Fruit fly (Drosophila melanogaster): ENCODE measurements around the gene CG14260.

Gene CG14260

dm6 chr3R:27253136-27253920 lies 11.9 kb upstream of the CG14260 start, which contains the start of gene pll (continued):
- TF ChIP-seq Asciz (GFP tag; optimal IDR thresholded peaks at IDR 0.05): peak; percentile 50
- TF ChIP-seq fd96Cb (tag; optimal IDR thresholded peaks at IDR 0.05): peak; percentile 75
- peak; percentile 76 for TF ChIP-seq Taf1 (GFP tag; IDR thresholded peaks at IDR 0.05)
- TF ChIP-seq cas (GFP tag; IDR thresholded peaks at IDR 0.05): peak; percentile 71
- peak; percentile 35 for TF ChIP-seq CG12236 (GFP tag; optimal IDR thresholded peaks at IDR 0.05)
- peak; percentile 81 for TF ChIP-seq bab2 (GFP tag; optimal IDR thresholded peaks at IDR 0.05)
- peak; percentile 61 for TF ChIP-seq CG16863 (GFP tag; optimal IDR thresholded peaks at IDR 0.05)
- TF ChIP-seq Awh (GFP tag; IDR thresholded peaks at IDR 0.05): peak; percentile 84
- peak; percentile 95 for TF ChIP-seq ase (GFP tag; IDR thresholded peaks at IDR 0.05)
- TF ChIP-seq lbe (GFP tag; optimal IDR thresholded peaks at IDR 0.05): no peak
- no peak for TF ChIP-seq D19A (tag; optimal IDR thresholded peaks at IDR 0.05)
- TF ChIP-seq CG5245 (GFP tag; optimal IDR thresholded peaks at IDR 0.05): peak; percentile 62
- peak; percentile 92 for TF ChIP-seq CG2120 (GFP tag; optimal IDR thresholded peaks at IDR 0.05)
- TF ChIP-seq CG11085 (GFP tag; IDR thresholded peaks at IDR 0.05): peak; percentile 77; the same call in 1 of the 2 replicates
- TF ChIP-seq crol (GFP tag; IDR thresholded peaks at IDR 0.05): no peak
- peak; percentile 91 for TF ChIP-seq Sin3A (optimal IDR thresholded peaks at IDR 0.05)
- peak; percentile 70 for TF ChIP-seq Ssrp (tag; optimal IDR thresholded peaks at IDR 0.05)
- peak; percentile 71 for TF ChIP-seq CG10147 (GFP tag; optimal IDR thresholded peaks at IDR 0.05)
- TF ChIP-seq Spps (tag; optimal IDR thresholded peaks at IDR 0.05): peak; percentile 57
- no peak for TF ChIP-seq mld (GFP tag; IDR thresholded peaks at IDR 0.05; ENCODE audit: partially characterized antibody)
- peak; percentile 99 for TF ChIP-seq scrt (GFP tag; optimal IDR thresholded peaks at IDR 0.05)
- peak; percentile 85 for TF ChIP-seq HmgZ (tag; optimal IDR thresholded peaks at IDR 0.05)
- TF ChIP-seq chn (GFP tag; optimal IDR thresholded peaks at IDR 0.05): peak; percentile 63
- TF ChIP-seq HmgD (GFP tag; optimal IDR thresholded peaks at IDR 0.05): peak; percentile 63
- TF ChIP-seq seq (GFP tag; IDR thresholded peaks at IDR 0.05): peak; percentile 69; the same call in 1 of the 2 replicates
- TF ChIP-seq sim (GFP tag; IDR thresholded peaks at IDR 0.05): no peak
- TF ChIP-seq CG12219 (GFP tag; optimal IDR thresholded peaks at IDR 0.05): peak; percentile 21
- no peak for TF ChIP-seq Usf (GFP tag; optimal IDR thresholded peaks at IDR 0.05)
- TF ChIP-seq ap (GFP tag; IDR thresholded peaks at IDR 0.05): peak; percentile 58
- TF ChIP-seq onecut (GFP tag; IDR thresholded peaks at IDR 0.05): peak; percentile 68
- TF ChIP-seq CG4820 (GFP tag; optimal IDR thresholded peaks at IDR 0.05): peak; percentile 68
- peak; percentile 93 for TF ChIP-seq vvl (GFP tag; IDR thresholded peaks at IDR 0.05)
- TF ChIP-seq CG1832 (GFP tag; optimal IDR thresholded peaks at IDR 0.05): no peak
- TF ChIP-seq CG17612 (GFP tag; IDR thresholded peaks at IDR 0.05): 0 out of 2 replicates have a peak, but pooled peaks have one; percentile 26
- peak; percentile 40 for TF ChIP-seq ftz-f1 (GFP tag; optimal IDR thresholded peaks at IDR 0.05)
- peak; percentile 67 for TF ChIP-seq vfl (GFP tag; optimal IDR thresholded peaks at IDR 0.05)
- TF ChIP-seq chif (GFP tag; optimal IDR thresholded peaks at IDR 0.05): peak; percentile 69 to 74
- peak; percentile 56 for TF ChIP-seq sug (tag; optimal IDR thresholded peaks at IDR 0.05)
- TF ChIP-seq CG43689 (GFP tag; IDR thresholded peaks at IDR 0.05): peak; percentile 60; the same call in 1 of the 2 replicates
- TF ChIP-seq gt (GFP tag; IDR thresholded peaks at IDR 0.05): no peak
- peak; percentile 84 for TF ChIP-seq CoRest (tag; optimal IDR thresholded peaks at IDR 0.05)
- peak; percentile 10 for TF ChIP-seq Mes4 (GFP tag; optimal IDR thresholded peaks at IDR 0.05)
- TF ChIP-seq CG4360 (GFP tag; IDR thresholded peaks at IDR 0.05): no peak
- TF ChIP-seq Dip3 (GFP tag; optimal IDR thresholded peaks at IDR 0.05): peak; percentile 64
- TF ChIP-seq ewg (GFP tag; optimal IDR thresholded peaks at IDR 0.05): peak; percentile 81
- TF ChIP-seq CG17328 (GFP tag; IDR thresholded peaks at IDR 0.05): peak; percentile 91
- no peak for TF ChIP-seq Neu2 (GFP tag; optimal IDR thresholded peaks at IDR 0.05; ENCODE audit: borderline replicate concordance)
- peak; percentile 71 for TF ChIP-seq Six4 (GFP tag; optimal IDR thresholded peaks at IDR 0.05)
- peak; percentile 80 for TF ChIP-seq ara (GFP tag; IDR thresholded peaks at IDR 0.05)
- TF ChIP-seq Oaz (GFP tag; IDR thresholded peaks at IDR 0.05): peak; percentile 75
- peak; percentile 45 for TF ChIP-seq Elba2 (GFP tag; optimal IDR thresholded peaks at IDR 0.05)
